Worm (Caenorhabditis elegans) whole organism, L4 larva: ENCODE data around the gene srd-47.

ENCODE experiments used
- F10B5.3 ChIP-seq: sonication (generic microtip); optimal IDR thresholded peaks from 2 replicates; lab custom pipeline; 2016; ENCODE audit warnings: mild to moderate bottlenecking, missing genetic modification characterization, missing compliant biosample characterization
- F26F4.8 ChIP-seq: fragments of 200-800 bp; sonication (Bioruptor generic); conservative IDR thresholded peaks from 2 replicates; pipeline ENCODE4 v1.3.6; 2022; ENCODE audit warnings: missing genetic modification characterization, missing compliant biosample characterization
- F37D6.2 ChIP-seq: sonication (generic microtip); optimal IDR thresholded peaks from 2 replicates; lab custom pipeline; 2016; ENCODE audit warnings: mild to moderate bottlenecking, missing genetic modification characterization, missing compliant biosample characterization
- F44E2.7 ChIP-seq: fragments of 200-800 bp; sonication (Bioruptor generic); IDR thresholded peaks from 2 replicates; pipeline ENCODE4 v2.1.2; 2022; ENCODE audit warnings: missing genetic modification characterization, missing compliant biosample characterization
- R02D3.7 ChIP-seq: fragments of 150-350 bp; sonication (generic microtip); optimal IDR thresholded peaks from 3 replicates; lab custom pipeline; 2014; ENCODE audit warnings: missing biosample characterization, missing genetic modification characterization
- T20F7.1 ChIP-seq: fragments of 200-800 bp; sonication (Bioruptor generic); optimal IDR thresholded peaks from 2 replicates; lab custom pipeline; 2018; ENCODE audit warnings: mild to moderate bottlenecking, missing genetic modification characterization, missing compliant biosample characterization
- T26A8.4 ChIP-seq: fragments of 200-800 bp; sonication (Bioruptor generic); IDR thresholded peaks from 2 replicates; pipeline ENCODE4 v1.3.6; 2022; ENCODE audit warnings: missing genetic modification characterization, missing compliant biosample characterization
- Y5F2A.4 ChIP-seq: fragments of 200-800 bp; sonication (Bioruptor generic); optimal IDR thresholded peaks from 2 replicates; lab custom pipeline; 2018; ENCODE audit warnings: mild to moderate bottlenecking, missing genetic modification characterization, missing compliant biosample characterization
- Y75B8A.6 ChIP-seq: fragments of 200-800 bp; sonication (Bioruptor generic); IDR thresholded peaks from 2 replicates; pipeline ENCODE4 v1.3.6; 2022; ENCODE audit warnings: missing genetic modification reagents, missing genetic modification characterization, missing compliant biosample characterization
- aha-1 ChIP-seq: fragments of 150-350 bp; peaks from one replicate; lab custom pipeline; 2014; ENCODE audit warnings: missing biosample characterization, missing genetic modification characterization
- aly-2 ChIP-seq: sonication (generic microtip); optimal IDR thresholded peaks from 2 replicates; lab custom pipeline; 2018; ENCODE audit warnings: missing biosample characterization, missing genetic modification characterization
- attf-4 ChIP-seq: sonication (generic microtip); optimal IDR thresholded peaks from 3 replicates; lab custom pipeline; 2017; ENCODE audit warnings: missing biosample characterization, missing genetic modification characterization
- ceh-20 ChIP-seq: fragments of 200-800 bp; sonication (Bioruptor generic); IDR thresholded peaks from 2 replicates; pipeline ENCODE4 v1.3.6; 2022; ENCODE audit warnings: missing genetic modification reagents, missing genetic modification characterization, missing compliant biosample characterization
- ceh-32 ChIP-seq: sonication (generic microtip); optimal IDR thresholded peaks from 2 replicates; lab custom pipeline; 2016; ENCODE audit warnings: mild to moderate bottlenecking, missing genetic modification characterization, missing compliant biosample characterization; ENCODE audit not compliant: poor library complexity
- ceh-44 ChIP-seq: fragments of 200-800 bp; sonication (Bioruptor generic); IDR thresholded peaks from 2 replicates; pipeline ENCODE4 v1.3.6; 2022; ENCODE audit warnings: missing genetic modification reagents, missing genetic modification characterization, missing compliant biosample characterization
- ctbp-1 ChIP-seq: fragments of 200-800 bp; sonication (Bioruptor generic); IDR thresholded peaks from 2 replicates; pipeline ENCODE4 v1.3.6; 2022; ENCODE audit warnings: missing genetic modification reagents, missing genetic modification characterization, missing compliant biosample characterization
- daf-12 ChIP-seq: fragments of 150-350 bp; optimal IDR thresholded peaks from 2 replicates; lab custom pipeline; 2014; ENCODE audit warnings: missing biosample characterization, missing genetic modification reagents, missing genetic modification characterization
- daf-16 ChIP-seq, 3 experiments: sonication (generic microtip); optimal IDR thresholded peaks; 2 replicates each; lab custom pipeline; 2016 to 2017; ENCODE audit warnings: missing genetic modification characterization in 3 of 3, missing genetic modification reagents in 3 of 3, mild to moderate bottlenecking in 2 of 3, missing compliant biosample characterization in 2 of 3, missing biosample characterization in 1 of 3, moderate library complexity in 1 of 3
- dmd-6 ChIP-seq: fragments of 200-800 bp; sonication (Bioruptor generic); IDR thresholded peaks from 2 replicates; pipeline ENCODE4 v1.3.6; 2022; ENCODE audit warnings: missing genetic modification reagents, missing genetic modification characterization, missing compliant biosample characterization
- dpl-1 ChIP-seq: fragments of 150-350 bp; optimal IDR thresholded peaks from 2 replicates; lab custom pipeline; 2014; ENCODE audit warnings: missing biosample characterization, missing genetic modification reagents, missing genetic modification characterization
- dve-1 ChIP-seq: sonication (generic microtip); optimal IDR thresholded peaks from 2 replicates; lab custom pipeline; 2017; ENCODE audit warnings: antibody characterized with exemption, mild to moderate bottlenecking, missing genetic modification characterization, missing compliant biosample characterization; ENCODE audit not compliant: insufficient read depth
- egl-27 ChIP-seq: sonication (generic microtip); optimal IDR thresholded peaks from 3 replicates; lab custom pipeline; 2017; ENCODE audit warnings: missing biosample characterization, missing genetic modification reagents, missing genetic modification characterization
- egl-43 ChIP-seq: fragments of 200-800 bp; sonication (Bioruptor generic); IDR thresholded peaks from 2 replicates; pipeline ENCODE4 v1.3.6; 2022; ENCODE audit warnings: missing genetic modification reagents, missing genetic modification characterization, missing compliant biosample characterization
- fkh-10 ChIP-seq: fragments of 150-350 bp; optimal IDR thresholded peaks from 2 replicates; lab custom pipeline; 2014; ENCODE audit warnings: missing biosample characterization, missing genetic modification reagents, missing genetic modification characterization
- fos-1 ChIP-seq: fragments of 150-350 bp; optimal IDR thresholded peaks from 2 replicates; lab custom pipeline; 2014; ENCODE audit warnings: missing biosample characterization, missing genetic modification characterization
- lin-1 ChIP-seq: fragments of 200-800 bp; sonication (Bioruptor generic); IDR thresholded peaks from 2 replicates; pipeline ENCODE4 v1.3.6; 2022; ENCODE audit warnings: missing genetic modification reagents, missing genetic modification characterization, missing compliant biosample characterization
- lin-29 ChIP-seq: fragments of 200-800 bp; sonication (Bioruptor generic); IDR thresholded peaks from 2 replicates; pipeline ENCODE4 v1.3.6; 2022; ENCODE audit warnings: missing genetic modification reagents, missing genetic modification characterization, missing compliant biosample characterization
- lir-3 ChIP-seq: sonication (generic microtip); optimal IDR thresholded peaks from 2 replicates; lab custom pipeline; 2016; ENCODE audit warnings: mild to moderate bottlenecking, missing genetic modification characterization, missing compliant biosample characterization
- lsy-2 ChIP-seq, 2 experiments: fragments of 150-350 bp in 1 of 2; sonication (generic microtip) in 1 of 2; optimal IDR thresholded peaks; 2 replicates each; lab custom pipeline; 2014 to 2017; ENCODE audit warnings: missing biosample characterization in 2 of 2, missing genetic modification characterization in 2 of 2
- mdl-1 ChIP-seq, 2 experiments: fragments of 150-350 bp in 1 of 2; sonication (generic microtip) in 1 of 2; optimal IDR thresholded peaks; 2 replicates each; lab custom pipeline; 2014 to 2017; ENCODE audit warnings: missing biosample characterization in 2 of 2, missing genetic modification characterization in 2 of 2
- mdt-29 ChIP-seq: fragments of 200-800 bp; sonication (Bioruptor generic); IDR thresholded peaks from 2 replicates; pipeline ENCODE4 v1.3.6; 2022; ENCODE audit warnings: missing genetic modification reagents, missing genetic modification characterization, missing compliant biosample characterization
- mes-2 ChIP-seq: sonication (generic microtip); optimal IDR thresholded peaks from 2 replicates; lab custom pipeline; 2016; ENCODE audit warnings: missing genotype, mild to moderate bottlenecking, missing genetic modification characterization, missing compliant biosample characterization; ENCODE audit not compliant: poor library complexity, severe bottlenecking
- mxl-2 ChIP-seq: fragments of 200-800 bp; sonication (Bioruptor generic); conservative IDR thresholded peaks from 2 replicates; pipeline ENCODE4 v1.3.6; 2022; ENCODE audit warnings: missing genetic modification reagents, missing genetic modification characterization, missing compliant biosample characterization
- mxl-3 ChIP-seq: fragments of 200-800 bp; sonication (Bioruptor generic); optimal IDR thresholded peaks from 2 replicates; lab custom pipeline; 2018; ENCODE audit warnings: mild to moderate bottlenecking, missing genetic modification characterization, missing compliant biosample characterization
- nhr-11 ChIP-seq: fragments of 150-350 bp; optimal IDR thresholded peaks from 2 replicates; lab custom pipeline; 2014; ENCODE audit warnings: missing biosample characterization, missing genetic modification characterization
- nhr-111 ChIP-seq: fragments of 200-800 bp; sonication (Bioruptor generic); optimal IDR thresholded peaks from 2 replicates; lab custom pipeline; 2018; ENCODE audit warnings: mild to moderate bottlenecking, missing genetic modification characterization, missing compliant biosample characterization
- nhr-237 ChIP-seq: sonication (generic microtip); optimal IDR thresholded peaks from 2 replicates; lab custom pipeline; 2017; ENCODE audit warnings: missing biosample characterization, missing genetic modification characterization
- nhr-25 ChIP-seq: sonication (generic microtip); optimal IDR thresholded peaks from 2 replicates; lab custom pipeline; 2017; ENCODE audit warnings: missing genetic modification characterization, mild to moderate bottlenecking, missing compliant biosample characterization, antibody characterized with exemption, moderate library complexity, borderline replicate concordance; ENCODE audit not compliant: insufficient read depth
- nhr-41 ChIP-seq: fragments of 200-800 bp; sonication (Bioruptor generic); IDR thresholded peaks from 2 replicates; pipeline ENCODE4 v1.3.6; 2022; ENCODE audit warnings: missing genetic modification reagents, missing genetic modification characterization, missing compliant biosample characterization
- nhr-48 ChIP-seq: sonication (generic microtip); optimal IDR thresholded peaks from 2 replicates; lab custom pipeline; 2016; ENCODE audit warnings: mild to moderate bottlenecking, missing genetic modification characterization, missing compliant biosample characterization
- nhr-6 ChIP-seq: fragments of 150-350 bp; optimal IDR thresholded peaks from 2 replicates; lab custom pipeline; 2014; ENCODE audit warnings: missing biosample characterization, missing genetic modification characterization
- nhr-77 ChIP-seq: fragments of 150-350 bp; optimal IDR thresholded peaks from 2 replicates; lab custom pipeline; 2014; ENCODE audit warnings: missing biosample characterization, missing genetic modification characterization
- saeg-2 ChIP-seq: fragments of 200-800 bp; sonication (Bioruptor generic); IDR thresholded peaks from 2 replicates; pipeline ENCODE4 v1.3.6; 2022; ENCODE audit warnings: missing genetic modification reagents, missing genetic modification characterization, missing compliant biosample characterization
- set-16 ChIP-seq: fragments of 200-800 bp; sonication (Bioruptor generic); IDR thresholded peaks from 2 replicates; pipeline ENCODE4 v1.3.6; 2022; ENCODE audit warnings: missing genetic modification reagents, missing genetic modification characterization, missing compliant biosample characterization
- tag-97 ChIP-seq: fragments of 200-800 bp; sonication (Bioruptor generic); IDR thresholded peaks from 2 replicates; pipeline ENCODE4 v1.3.6; 2022; ENCODE audit warnings: missing genetic modification characterization, missing compliant biosample characterization
- unc-39 ChIP-seq: sonication (generic microtip); optimal IDR thresholded peaks from 2 replicates; lab custom pipeline; 2017; ENCODE audit warnings: missing biosample characterization, missing genetic modification characterization
- unc-62 ChIP-seq, 3 experiments: fragments of 150-350 bp in 1 of 3; sonication (generic microtip); optimal IDR thresholded peaks in 2 of 3; peaks in 1 of 3; 1 replicate in 1 of 3; 2 replicates in 2 of 3; lab custom pipeline; 2014 to 2017; ENCODE audit warnings: missing biosample characterization in 3 of 3, missing genetic modification characterization in 3 of 3, missing genetic modification reagents in 3 of 3, missing genotype in 1 of 3
- zfp-2 ChIP-seq: sonication (generic microtip); optimal IDR thresholded peaks from 2 replicates; lab custom pipeline; 2016; ENCODE audit warnings: mild to moderate bottlenecking, missing genetic modification characterization, missing compliant biosample characterization
- zip-2 ChIP-seq: fragments of 150-350 bp; optimal IDR thresholded peaks from 2 replicates; lab custom pipeline; 2014; ENCODE audit warnings: missing biosample characterization, missing genetic modification characterization

srd-47 gene

ce11 chrX:12362951-12363486 is 29.6 kb downstream of the srd-47 start (continued):
- peak; percentile 76 for TF ChIP-seq tag-97 (GFP tag; lab: Robert Waterston, UW)
- TF ChIP-seq F10B5.3, result peak; percentile 95
- TF ChIP-seq lsy-2 (tag; optimal IDR thresholded peaks at IDR 0.05; lab: Kevin White, UChicago), result peak; percentile 94 to 97
- TF ChIP-seq nhr-11 (tag; lab: Kevin White, UChicago), result peak; percentile 97
- TF ChIP-seq mdl-1 (tag; optimal IDR thresholded peaks at IDR 0.05; lab: Kevin White, UChicago), result peak; percentile 87 to 89
- peak; percentile 69 for TF ChIP-seq egl-27 (tag; lab: Kevin White, UChicago)
- peak; percentile 99 for TF ChIP-seq aha-1
- peak; percentile 89 for TF ChIP-seq ceh-32 (tag; lab: Kevin White, UChicago)
- TF ChIP-seq unc-62 (GFP tag; optimal IDR thresholded peaks at IDR 0.05 in 1 of 2; lab: Kevin White, UChicago), result peak; percentile 65 to 100
- peak; percentile 96 for TF ChIP-seq unc-62 (tag; optimal IDR thresholded peaks at IDR 0.05; lab: Kevin White, UChicago)
- TF ChIP-seq daf-16 (GFP tag; optimal IDR thresholded peaks at IDR 0.05; lab: Kevin White, UChicago), result peak; percentile 94 to 99
- TF ChIP-seq daf-16 (tag; optimal IDR thresholded peaks at IDR 0.05; lab: Kevin White, UChicago), result peak; percentile 99
- TF ChIP-seq F44E2.7 (GFP tag; lab: Robert Waterston, UW), result no peak
- peak; percentile 97 for TF ChIP-seq nhr-6 (tag; lab: Kevin White, UChicago)
- peak; percentile 94 for TF ChIP-seq lir-3 (tag; lab: Kevin White, UChicago)
- TF ChIP-seq dmd-6, result peak; percentile 97
- no peak for TF ChIP-seq set-16 (GFP tag; lab: Robert Waterston, UW)
- peak; percentile 76 for TF ChIP-seq zfp-2 (tag; lab: Kevin White, UChicago)
- no peak for TF ChIP-seq F26F4.8
- peak; percentile 100 for TF ChIP-seq nhr-77 (tag; lab: Kevin White, UChicago)
- peak; percentile 93 for TF ChIP-seq saeg-2
- TF ChIP-seq mxl-2, result peak; percentile 83
- peak; percentile 94 for TF ChIP-seq T20F7.1 (GFP tag; lab: Kevin White, UChicago)
- TF ChIP-seq lin-1 (GFP tag; lab: Robert Waterston, UW), result peak; percentile 92
- TF ChIP-seq T26A8.4 (GFP tag; lab: Robert Waterston, UW), result peak; percentile 99
- TF ChIP-seq nhr-111 (GFP tag; lab: Kevin White, UChicago), result no peak
- peak; percentile 38 for TF ChIP-seq unc-39
- peak; percentile 50 for TF ChIP-seq attf-4 (tag; lab: Kevin White, UChicago)
- peak; percentile 94 for TF ChIP-seq lin-29 (GFP tag; lab: Robert Waterston, UW)
- TF ChIP-seq fos-1 (tag; lab: Kevin White, UChicago), result peak; percentile 98
- peak; percentile 98 for TF ChIP-seq ctbp-1 (GFP tag; lab: Robert Waterston, UW)
- TF ChIP-seq mdt-29 (GFP tag; lab: Robert Waterston, UW), result peak; percentile 92
- TF ChIP-seq Y75B8A.6, result no peak
- TF ChIP-seq nhr-237 (tag; lab: Kevin White, UChicago), result peak; percentile 90
- TF ChIP-seq zip-2 (tag; lab: Kevin White, UChicago), result peak; percentile 96
- no peak for TF ChIP-seq aly-2 (tag; lab: Kevin White, UChicago)
- peak; percentile 84 for TF ChIP-seq nhr-25 (tag; lab: Kevin White, UChicago)
- TF ChIP-seq dpl-1 (GFP tag; lab: Kevin White, UChicago), result peak; percentile 66
- TF ChIP-seq R02D3.7 (tag; lab: Kevin White, UChicago), result peak; percentile 32
- TF ChIP-seq daf-12, result peak; percentile 9
- TF ChIP-seq fkh-10 (GFP tag; lab: Kevin White, UChicago), result peak; percentile 100
- TF ChIP-seq mxl-3 (GFP tag; lab: Kevin White, UChicago), result peak; percentile 89
- TF ChIP-seq nhr-41 (GFP tag; lab: Robert Waterston, UW), result peak; percentile 72; the same call in 1 of the 2 replicates
- TF ChIP-seq nhr-48 (tag; lab: Kevin White, UChicago), result peak; percentile 97
- peak; percentile 78 for TF ChIP-seq egl-43 (GFP tag; lab: Robert Waterston, UW)
- peak; percentile 100 for TF ChIP-seq dve-1
- peak; percentile 94 for TF ChIP-seq mes-2
- peak; percentile 90 for TF ChIP-seq Y5F2A.4 (GFP tag; lab: Kevin White, UChicago)
- 0 out of 2 replicates have a peak, but pooled peaks have one; percentile 32 for TF ChIP-seq ceh-44 (GFP tag; lab: Robert Waterston, UW)
- TF ChIP-seq F37D6.2 (tag; lab: Kevin White, UChicago), result peak; percentile 98
- TF ChIP-seq ceh-20, result peak; percentile 97
